Fruit fly (Drosophila melanogaster): ENCODE measurements around the gene BBS5.

BBS5 gene

DNA sequence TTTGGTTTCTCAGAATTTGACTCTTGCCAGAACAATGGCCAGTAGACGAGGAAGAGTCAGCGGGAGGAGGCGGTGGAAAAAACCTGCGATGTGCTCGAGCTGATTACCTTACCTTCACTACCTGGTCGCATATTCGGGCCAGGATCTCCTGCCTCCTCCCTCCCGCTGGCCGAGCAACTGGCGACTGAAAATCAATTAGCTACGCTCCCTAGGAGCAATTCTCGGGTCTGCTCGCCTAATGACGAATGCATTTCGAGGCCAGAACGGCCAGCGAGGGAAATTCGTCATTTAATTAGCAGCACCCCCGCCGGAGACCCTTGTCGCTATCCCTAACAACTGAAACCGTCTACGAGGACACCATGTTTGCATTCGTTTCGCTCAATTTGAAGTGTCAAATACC is 41.9 kb downstream of the BBS5 start:
- TF ChIP-seq insv (optimal IDR thresholded peaks at IDR 0.05), result no peak
- no peak for TF ChIP-seq h (optimal IDR thresholded peaks at IDR 0.05)
- no peak for TF ChIP-seq Sin3A (optimal IDR thresholded peaks at IDR 0.05)
- no peak for TF ChIP-seq psq (optimal IDR thresholded peaks at IDR 0.05)
- no peak for TF ChIP-seq Myc (optimal IDR thresholded peaks at IDR 0.05)
- no peak for TF ChIP-seq ttk (optimal IDR thresholded peaks at IDR 0.05)

DNA sequence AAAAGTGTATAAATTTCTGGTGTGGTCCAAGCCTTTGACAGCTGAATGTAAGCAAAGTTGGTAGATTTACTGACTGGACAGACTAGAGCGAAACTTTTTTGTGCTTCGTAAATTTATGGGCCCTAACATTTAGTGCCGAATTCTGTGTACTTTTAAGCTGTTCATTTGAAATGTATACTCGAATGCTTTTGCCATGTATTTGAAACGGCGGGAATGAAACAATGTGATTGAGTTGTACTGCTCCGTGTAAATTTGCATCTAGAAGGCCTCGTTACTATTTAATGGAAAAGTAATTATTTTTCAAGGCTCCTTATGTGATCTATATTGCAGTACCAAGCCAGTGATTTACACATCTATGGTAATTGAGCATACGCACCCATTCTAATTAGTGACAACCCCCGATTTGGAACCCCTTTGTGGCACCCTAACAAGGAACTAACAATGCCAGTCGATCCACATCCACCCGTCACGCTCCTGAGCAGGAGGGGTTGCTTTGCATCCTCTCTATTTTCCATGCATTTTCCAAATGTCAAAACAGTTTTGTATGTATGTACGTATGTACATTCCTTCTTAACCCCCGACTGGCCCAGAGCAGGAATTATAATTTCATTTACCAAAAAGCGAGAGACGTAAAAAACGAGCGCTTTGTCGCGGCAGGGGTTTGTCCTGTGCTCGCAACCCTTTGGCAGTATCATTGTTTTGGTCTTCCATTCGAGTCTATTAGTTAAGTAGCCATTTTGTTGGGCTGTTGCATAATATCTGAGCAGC is 42.6 kb downstream of the BBS5 start:
- no peak for TF ChIP-seq psq (optimal IDR thresholded peaks at IDR 0.05)
- no peak for TF ChIP-seq insv (optimal IDR thresholded peaks at IDR 0.05)
- no peak for TF ChIP-seq Sin3A (optimal IDR thresholded peaks at IDR 0.05)
- TF ChIP-seq h (optimal IDR thresholded peaks at IDR 0.05), result no peak
- TF ChIP-seq ttk (optimal IDR thresholded peaks at IDR 0.05), result no peak
- no peak for TF ChIP-seq Myc (optimal IDR thresholded peaks at IDR 0.05)

DNA sequence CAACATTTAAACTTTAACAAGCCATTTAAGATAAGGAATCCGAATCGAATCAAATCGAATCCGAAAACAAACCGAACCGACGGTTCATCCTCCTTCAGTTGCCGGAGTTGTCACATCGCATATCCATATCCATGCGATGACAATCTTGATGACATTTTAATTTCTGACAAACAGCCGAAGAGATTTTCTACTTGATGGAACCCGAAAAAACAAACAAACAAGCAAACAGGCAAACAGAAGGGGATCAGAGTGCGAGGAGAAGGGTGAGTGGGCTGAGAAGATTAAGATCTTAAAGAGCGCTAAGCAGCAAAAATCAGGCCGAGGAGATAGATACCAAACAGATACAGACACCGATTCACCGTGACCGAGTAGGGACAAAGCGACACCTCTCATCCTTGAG is 45.0 kb downstream of the BBS5 start:
- TF ChIP-seq Myc (optimal IDR thresholded peaks at IDR 0.05) (no peak), insv (optimal IDR thresholded peaks at IDR 0.05) (no peak), h (optimal IDR thresholded peaks at IDR 0.05) (no peak), Sin3A (optimal IDR thresholded peaks at IDR 0.05) (no peak), psq (optimal IDR thresholded peaks at IDR 0.05) (no peak), ttk (optimal IDR thresholded peaks at IDR 0.05) (no peak)

DNA sequence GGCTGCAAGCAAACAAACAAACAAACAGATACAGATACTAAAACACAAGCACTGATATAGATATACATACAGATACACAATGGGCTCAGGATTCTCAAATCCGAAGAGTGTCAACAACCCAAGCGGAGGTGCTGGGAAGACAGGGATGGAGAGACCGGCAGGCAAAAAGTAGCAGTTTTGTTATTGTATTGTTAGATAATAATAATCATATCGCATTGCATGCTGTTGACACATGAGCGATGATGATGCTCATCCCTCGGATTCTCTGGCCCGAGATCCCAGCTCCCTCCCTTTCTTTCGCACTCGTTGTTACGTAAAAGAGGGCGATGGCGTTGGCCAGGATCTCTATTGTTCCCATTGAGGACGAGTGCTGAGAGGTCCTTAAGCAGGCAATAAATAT is 47.7 kb downstream of the BBS5 start:
- TF ChIP-seq ttk (optimal IDR thresholded peaks at IDR 0.05) (no peak), Myc (optimal IDR thresholded peaks at IDR 0.05) (no peak), h (optimal IDR thresholded peaks at IDR 0.05) (no peak), insv (optimal IDR thresholded peaks at IDR 0.05) (no peak), Sin3A (optimal IDR thresholded peaks at IDR 0.05) (no peak), psq (optimal IDR thresholded peaks at IDR 0.05) (no peak)

DNA sequence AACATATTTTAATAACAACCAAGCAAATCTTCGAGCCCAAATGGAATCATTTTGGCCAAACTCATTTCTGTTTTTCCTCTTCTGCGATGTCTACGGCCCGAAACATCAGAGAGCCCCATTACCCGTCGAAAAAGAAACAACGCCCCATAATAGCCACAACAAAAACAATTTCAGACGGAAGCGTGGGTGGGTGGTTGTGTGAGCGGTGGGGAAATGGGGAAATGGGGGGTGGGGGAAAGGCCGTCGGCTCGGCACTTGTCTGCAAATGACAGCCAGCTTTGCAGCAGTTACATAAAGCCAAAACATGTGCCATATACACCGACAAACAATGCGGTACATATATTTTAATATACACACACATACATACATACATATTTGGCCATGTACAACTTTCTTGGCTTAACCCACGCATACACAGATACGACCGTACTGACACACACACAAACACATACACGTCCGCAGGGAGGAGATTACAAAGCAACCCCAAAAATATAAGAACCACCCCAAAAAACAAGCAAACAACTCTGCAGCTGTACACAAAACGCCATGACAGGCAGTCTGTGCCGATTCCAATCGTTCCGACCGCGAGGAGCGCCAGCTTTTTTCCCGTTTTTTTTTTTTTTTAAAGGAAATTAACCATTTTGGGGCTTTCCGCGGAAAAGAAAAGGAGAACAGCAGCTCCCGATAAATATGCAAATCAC is 48.9 kb downstream of the BBS5 start:
- TF ChIP-seq Sin3A (optimal IDR thresholded peaks at IDR 0.05) (no peak), psq (optimal IDR thresholded peaks at IDR 0.05) (no peak), Myc (optimal IDR thresholded peaks at IDR 0.05) (no peak), insv (optimal IDR thresholded peaks at IDR 0.05) (no peak), h (optimal IDR thresholded peaks at IDR 0.05) (no peak), ttk (optimal IDR thresholded peaks at IDR 0.05) (no peak)

DNA sequence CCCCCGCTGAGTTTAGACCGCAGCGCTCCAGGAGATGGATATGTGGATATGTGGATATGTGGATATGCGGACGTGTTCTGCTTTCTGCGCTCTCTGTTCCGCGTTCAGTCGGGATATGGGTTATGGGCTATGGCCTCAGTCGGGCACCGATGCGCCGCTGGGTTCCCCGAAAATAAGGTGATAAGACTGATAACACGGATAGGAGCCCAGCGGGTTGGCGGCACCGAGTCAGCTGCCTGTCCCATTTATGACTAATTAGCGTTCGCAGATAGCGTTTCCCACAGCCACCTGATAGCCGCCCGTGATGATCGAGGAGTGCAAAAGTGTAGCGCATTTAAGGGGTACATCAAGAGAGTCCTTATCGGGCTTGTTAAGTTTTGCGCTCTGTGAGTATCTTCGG is 50.0 kb downstream of the BBS5 start:
- no peak for TF ChIP-seq Sin3A (optimal IDR thresholded peaks at IDR 0.05)
- no peak for TF ChIP-seq psq (optimal IDR thresholded peaks at IDR 0.05)
- no peak for TF ChIP-seq ttk (optimal IDR thresholded peaks at IDR 0.05)
- TF ChIP-seq Myc (optimal IDR thresholded peaks at IDR 0.05), result no peak
- TF ChIP-seq insv (optimal IDR thresholded peaks at IDR 0.05), result no peak
- TF ChIP-seq h (optimal IDR thresholded peaks at IDR 0.05), result no peak

DNA sequence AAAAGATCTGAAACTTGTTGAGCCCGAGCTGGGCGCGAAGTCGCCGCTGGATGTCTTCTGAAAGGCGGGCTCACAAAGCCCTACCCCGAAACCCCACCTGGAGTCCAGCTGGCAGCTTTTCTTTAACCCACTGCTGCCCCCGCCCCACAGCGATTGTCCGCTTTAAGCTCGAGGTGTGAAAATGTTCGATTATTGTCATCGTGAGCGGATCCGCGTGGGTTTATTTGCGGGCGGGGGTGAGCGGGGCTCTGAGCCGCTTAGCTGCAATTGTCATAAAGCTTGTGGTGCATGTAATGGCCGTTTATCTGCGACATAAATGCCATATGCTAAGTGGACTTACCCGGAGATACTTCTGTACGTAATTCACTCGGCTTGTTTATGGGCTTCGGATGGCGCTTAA is 50.8 kb downstream of the BBS5 start:
- TF ChIP-seq h (optimal IDR thresholded peaks at IDR 0.05) (no peak), psq (optimal IDR thresholded peaks at IDR 0.05) (no peak), ttk (optimal IDR thresholded peaks at IDR 0.05) (no peak), insv (optimal IDR thresholded peaks at IDR 0.05) (no peak), Myc (optimal IDR thresholded peaks at IDR 0.05) (no peak), Sin3A (optimal IDR thresholded peaks at IDR 0.05) (no peak)

All from Kc167 (cell line).